Fruit fly (Drosophila melanogaster) whole organism, wandering third instar larva: ENCODE results near the gene sgg.

Experiments used
- Abd-B ChIP-seq: fragments of >200 bp; optimal IDR thresholded peaks from 2 replicates; lab custom pipeline; 2017; ENCODE audit warnings: missing biosample characterization, missing genetic modification characterization
- CG32264 ChIP-seq: fragments of 200-800 bp; sonication (Bioruptor generic); optimal IDR thresholded peaks from 2 replicates; lab custom pipeline; 2016; ENCODE audit warnings: missing biosample characterization, missing genetic modification characterization
- CG9705 ChIP-seq: fragments of 200-800 bp; sonication (Bioruptor generic); optimal IDR thresholded peaks from 2 replicates; lab custom pipeline; 2018; ENCODE audit warnings: missing biosample characterization, mild to moderate bottlenecking, missing genetic modification characterization
- CrebA ChIP-seq: fragments of 200-800 bp; sonication (Bioruptor generic); optimal IDR thresholded peaks from 2 replicates; lab custom pipeline; 2016; ENCODE audit warnings: missing biosample characterization, mild to moderate bottlenecking, missing genetic modification characterization, borderline replicate concordance
- Dfd ChIP-seq: fragments of >200 bp; optimal IDR thresholded peaks from 2 replicates; lab custom pipeline; 2017; ENCODE audit warnings: missing biosample characterization, missing genetic modification characterization
- Dif ChIP-seq: fragments of 200-275, 200-300 bp; sonication (Bioruptor generic); optimal IDR thresholded peaks from 2 replicates; lab custom pipeline; 2018; ENCODE audit warnings: missing biosample characterization, missing genetic modification characterization; ENCODE audit not compliant: partially characterized antibody
- GATAd ChIP-seq: sonication (Bioruptor generic); optimal IDR thresholded peaks from 2 replicates; lab custom pipeline; 2016; ENCODE audit warnings: missing biosample characterization, missing genetic modification characterization
- HLH106 ChIP-seq: fragments of 200-800 bp; optimal IDR thresholded peaks from 3 replicates; lab custom pipeline; 2019; ENCODE audit warnings: missing biosample characterization, mild to moderate bottlenecking, missing genetic modification characterization, moderate library complexity
- Hnf4 ChIP-seq: fragments of 200-800 bp; sonication (Bioruptor generic); optimal IDR thresholded peaks from 2 replicates; lab custom pipeline; 2016; ENCODE audit warnings: missing biosample characterization, mild to moderate bottlenecking, missing genetic modification characterization
- Hr78 ChIP-seq: fragments of >200 bp; optimal IDR thresholded peaks from 2 replicates; lab custom pipeline; 2017; ENCODE audit warnings: missing biosample characterization, missing genetic modification characterization
- Hr83 ChIP-seq: fragments of 200-300 bp; sonication (Bioruptor generic); optimal IDR thresholded peaks from 2 replicates; lab custom pipeline; 2016; ENCODE audit warnings: missing biosample characterization, mild to moderate bottlenecking, missing genetic modification characterization, moderate library complexity; ENCODE audit not compliant: poor library complexity, severe bottlenecking
- Jra ChIP-seq: sonication (Bioruptor generic); optimal IDR thresholded peaks from 2 replicates; lab custom pipeline; 2016; ENCODE audit warnings: missing biosample characterization, missing genetic modification characterization
- Mio ChIP-seq: sonication (Bioruptor generic); optimal IDR thresholded peaks from 2 replicates; lab custom pipeline; 2016; ENCODE audit warnings: missing biosample characterization, missing genetic modification characterization
- Myc ChIP-seq: fragments of >200 bp; optimal IDR thresholded peaks from 2 replicates; lab custom pipeline; 2017
- N ChIP-seq: fragments of >200 bp; optimal IDR thresholded peaks from 2 replicates; lab custom pipeline; 2018; ENCODE audit warnings: missing biosample characterization, missing external identifiers, missing genetic modification characterization
- OdsH ChIP-seq: fragments of 200-800 bp; sonication (Bioruptor generic); optimal IDR thresholded peaks from 2 replicates; lab custom pipeline; 2016; ENCODE audit warnings: missing biosample characterization, mild to moderate bottlenecking, missing genetic modification characterization
- Rel ChIP-seq, 2 experiments: fragments of 200-800 bp; sonication (Bioruptor generic) in 1 of 2; optimal IDR thresholded peaks; 2 replicates in 1 of 2; 3 replicates in 1 of 2; lab custom pipeline; 2016 to 2019; ENCODE audit warnings: mild to moderate bottlenecking in 2 of 2, missing biosample characterization in 2 of 2, missing genetic modification characterization in 2 of 2, moderate library complexity in 1 of 2
- Sp1 ChIP-seq: fragments of 200-800 bp; sonication (Bioruptor generic); optimal IDR thresholded peaks from 3 replicates; lab custom pipeline; 2019; ENCODE audit warnings: missing biosample characterization, mild to moderate bottlenecking, missing genetic modification characterization, moderate library complexity
- Vsx2 ChIP-seq: fragments of 200-300, 225-300 bp; sonication (Bioruptor generic); optimal IDR thresholded peaks from 2 replicates; lab custom pipeline; 2018; ENCODE audit warnings: missing biosample characterization, missing genetic modification characterization; ENCODE audit not compliant: partially characterized antibody
- br ChIP-seq: fragments of 200-800 bp; sonication (Bioruptor generic); optimal IDR thresholded peaks from 2 replicates; lab custom pipeline; 2016; ENCODE audit warnings: missing biosample characterization, missing genetic modification characterization
- brk ChIP-seq: fragments of 200-800 bp; sonication (Bioruptor generic); optimal IDR thresholded peaks from 2 replicates; lab custom pipeline; 2016; ENCODE audit warnings: missing biosample characterization, mild to moderate bottlenecking, missing genetic modification characterization
- dl ChIP-seq, 2 experiments: fragments of 175-275, 200-275 bp in 1 of 2; fragments of 200-275 bp in 1 of 2; sonication (Bioruptor generic); optimal IDR thresholded peaks; lab custom pipeline; 2018; ENCODE audit warnings: mild to moderate bottlenecking in 2 of 2, missing biosample characterization in 2 of 2, missing genetic modification characterization in 2 of 2, moderate library complexity in 2 of 2; ENCODE audit not compliant: partially characterized antibody in 2 of 2, insufficient read depth in 1 of 2
- dmrt93B ChIP-seq: fragments of 200-800 bp; sonication (Bioruptor generic); optimal IDR thresholded peaks from 2 replicates; lab custom pipeline; 2018; ENCODE audit warnings: missing biosample characterization, mild to moderate bottlenecking, missing genetic modification characterization
- dsf ChIP-seq: sonication (Bioruptor generic); optimal IDR thresholded peaks from 2 replicates; lab custom pipeline; 2016; ENCODE audit warnings: missing biosample characterization, missing genetic modification characterization, borderline replicate concordance
- ey ChIP-seq: fragments of 200-800 bp; sonication (Bioruptor generic); optimal IDR thresholded peaks from 2 replicates; lab custom pipeline; 2016; ENCODE audit warnings: missing biosample characterization, missing genetic modification characterization
- foxo ChIP-seq, 2 experiments: fragments of 200-800 bp; sonication (Bioruptor generic); optimal IDR thresholded peaks; 2 replicates in 1 of 2; 3 replicates in 1 of 2; lab custom pipeline; 2016 to 2017; ENCODE audit warnings: missing biosample characterization in 2 of 2, missing genetic modification characterization in 2 of 2
- fru ChIP-seq: fragments of 200-800 bp; sonication (Bioruptor generic); optimal IDR thresholded peaks from 3 replicates; lab custom pipeline; 2016; ENCODE audit warnings: missing biosample characterization, mild to moderate bottlenecking, missing genetic modification characterization
- h ChIP-seq: fragments of 200-800 bp; sonication (Bioruptor generic); optimal IDR thresholded peaks from 3 replicates; lab custom pipeline; 2016; ENCODE audit warnings: missing biosample characterization, mild to moderate bottlenecking, missing genetic modification characterization
- jim ChIP-seq: fragments of 175-275, 200-325 bp; sonication (Bioruptor generic); optimal IDR thresholded peaks from 2 replicates; lab custom pipeline; 2016; ENCODE audit warnings: missing biosample characterization, mild to moderate bottlenecking, missing genetic modification characterization
- lola ChIP-seq: fragments of >200 bp; optimal IDR thresholded peaks from 2 replicates; lab custom pipeline; 2017; ENCODE audit warnings: missing biosample characterization, missing genetic modification characterization
- pan ChIP-seq: fragments of >200 bp; optimal IDR thresholded peaks from 2 replicates; lab custom pipeline; 2017
- psq ChIP-seq: fragments of 200-800 bp; sonication (Bioruptor generic); optimal IDR thresholded peaks from 3 replicates; lab custom pipeline; 2017; ENCODE audit warnings: missing biosample characterization, mild to moderate bottlenecking, missing genetic modification characterization, moderate library complexity
- rgr ChIP-seq: fragments of 200-800 bp; sonication (Bioruptor generic); optimal IDR thresholded peaks from 3 replicates; lab custom pipeline; 2016; ENCODE audit warnings: missing biosample characterization, mild to moderate bottlenecking, missing genetic modification characterization
- sage ChIP-seq: fragments of 200-800 bp; sonication (Bioruptor generic); optimal IDR thresholded peaks from 2 replicates; lab custom pipeline; 2016; ENCODE audit warnings: missing biosample characterization, mild to moderate bottlenecking, missing genetic modification characterization
- sv ChIP-seq: fragments of 200-800 bp; sonication (Bioruptor generic); optimal IDR thresholded peaks from 3 replicates; lab custom pipeline; 2016; ENCODE audit warnings: missing biosample characterization, missing genetic modification characterization
- tai ChIP-seq: sonication (Bioruptor generic); optimal IDR thresholded peaks from 2 replicates; lab custom pipeline; 2016; ENCODE audit warnings: missing biosample characterization, missing genetic modification characterization
- usp ChIP-seq: fragments of >200 bp; optimal IDR thresholded peaks from 2 replicates; lab custom pipeline; 2017; ENCODE audit warnings: missing biosample characterization, missing genetic modification characterization
- woc ChIP-seq: sonication (Bioruptor generic); optimal IDR thresholded peaks from 2 replicates; lab custom pipeline; 2016; ENCODE audit warnings: missing biosample characterization, mild to moderate bottlenecking, missing genetic modification characterization

Gene sgg

DNA sequence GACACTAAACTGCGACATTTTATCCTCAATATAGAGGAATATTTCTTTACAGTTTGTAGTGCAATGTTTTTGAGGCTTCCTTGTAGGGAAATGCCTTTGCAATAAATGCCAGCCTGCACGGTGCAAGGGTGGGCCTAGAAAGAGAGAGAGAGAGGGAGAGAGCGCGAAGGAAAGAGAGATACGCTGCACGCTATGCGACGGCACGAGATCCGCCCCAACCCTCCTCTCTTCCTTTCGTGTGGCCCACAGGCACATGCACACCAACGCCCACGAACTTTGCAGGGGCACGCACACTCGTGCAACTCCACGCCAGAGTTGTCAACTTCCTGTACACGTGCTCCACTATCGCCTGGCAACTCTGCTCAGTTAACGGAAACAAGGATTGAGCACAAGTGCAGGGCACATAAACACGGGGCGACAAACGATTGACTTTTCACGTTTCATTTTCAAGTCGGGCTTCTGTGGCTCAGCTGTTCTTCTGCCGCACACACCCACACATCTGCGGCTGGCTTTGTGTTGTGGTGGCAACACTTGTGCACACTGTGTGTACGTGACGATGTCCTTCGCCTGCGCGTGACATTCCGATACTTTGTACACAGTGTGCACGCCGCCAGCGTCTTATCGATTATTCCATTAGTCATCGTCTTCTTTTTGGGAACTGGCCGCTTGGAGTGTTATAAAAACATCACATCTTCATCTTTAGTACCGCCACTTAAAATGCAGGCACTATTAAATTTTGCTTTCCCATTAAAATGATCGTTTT lies 2.4 kb downstream of the sgg start:
- TF ChIP-seq Dfd (no peak), fru (GFP tag; lab: Kevin White, UChicago) (peak; percentile 17), br (GFP tag; lab: Kevin White, UChicago) (no peak)

DNA sequence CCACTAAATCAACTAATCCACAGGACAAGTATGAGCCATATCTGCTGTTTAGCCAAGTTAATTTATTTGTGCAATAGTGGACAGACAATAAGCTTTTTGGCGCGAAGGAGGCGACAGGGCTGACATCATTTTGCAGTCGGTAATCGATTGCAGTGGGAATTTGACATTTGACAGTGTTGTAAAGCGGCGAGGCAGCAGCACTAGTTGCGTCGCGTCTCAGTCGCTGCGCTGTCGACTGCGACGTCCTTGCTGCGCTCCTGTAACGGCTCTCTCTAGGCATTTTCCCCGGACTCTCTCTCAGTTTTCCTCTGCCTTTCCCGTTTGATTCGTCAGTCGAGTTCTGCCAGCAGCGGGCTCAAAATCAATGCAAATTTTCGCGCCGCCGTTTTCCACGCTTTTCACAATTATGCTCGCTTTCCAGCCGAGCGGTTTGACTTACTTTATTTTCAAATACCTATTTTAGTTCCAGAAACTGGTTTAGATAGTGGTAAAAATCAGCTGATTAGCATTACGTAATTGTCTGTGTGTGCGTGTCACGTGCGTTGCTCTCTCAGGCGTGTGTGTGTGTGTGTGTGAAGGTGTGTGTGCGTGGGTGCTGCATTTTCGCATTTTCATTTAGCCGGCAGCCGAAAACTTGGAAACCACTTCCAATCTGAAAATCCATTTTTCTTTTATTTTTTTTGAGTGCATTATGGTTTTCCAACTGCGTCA lies 3.2 kb downstream of the sgg start:
- no peak for TF ChIP-seq fru (GFP tag; lab: Kevin White, UChicago)

DNA sequence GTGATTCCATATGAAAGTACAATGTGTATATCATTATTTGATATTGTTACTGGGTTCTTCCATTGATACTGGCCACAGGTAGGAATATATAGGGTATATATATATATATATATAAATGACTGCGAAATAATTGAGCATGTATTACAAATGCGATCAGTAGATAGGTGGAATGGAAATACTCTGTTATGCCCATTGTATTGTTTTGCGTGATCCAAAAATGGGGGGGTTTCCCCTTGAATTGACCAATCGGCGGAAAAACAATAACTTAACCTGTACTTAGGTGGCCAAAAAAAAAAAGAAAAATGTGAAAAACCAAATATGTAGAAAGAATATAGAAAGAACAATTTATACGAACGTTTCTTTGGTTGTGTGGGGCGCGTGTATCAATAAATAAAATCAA lies 4.2 kb downstream of the sgg start:
- TF ChIP-seq N (GFP tag; lab: Kevin White, UChicago) (no peak), Rel (GFP tag; optimal IDR thresholded peaks at IDR 0.05; lab: Kevin White, UChicago) (no peak), Rel (tag; optimal IDR thresholded peaks at IDR 0.05; lab: Kevin White, UChicago) (peak; percentile 92)
- TF ChIP-seq, all 38 proteins: peak for 1

DNA sequence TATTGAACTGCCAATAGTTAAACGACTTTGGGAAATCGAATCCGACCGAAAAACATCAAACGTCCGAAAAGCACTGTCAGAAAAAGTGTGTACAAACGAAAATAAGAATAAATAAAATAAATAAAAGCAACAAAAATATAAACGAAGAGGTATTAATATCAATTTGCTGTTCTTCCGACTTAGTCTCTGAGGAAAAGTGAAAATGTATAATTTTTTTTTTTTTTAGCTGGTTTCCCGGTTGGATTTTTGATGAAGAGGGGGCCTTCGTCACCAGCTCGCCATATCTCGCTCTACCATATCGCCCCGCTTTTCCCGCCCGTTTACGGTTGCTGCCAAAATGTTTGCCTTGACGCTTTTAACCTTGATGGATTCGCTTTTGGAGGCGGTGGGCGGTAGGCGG lies 4.9 kb downstream of the sgg start:
- no peak for TF ChIP-seq br (GFP tag; lab: Kevin White, UChicago)
- TF ChIP-seq CG32264 (GFP tag; lab: Kevin White, UChicago), result no peak
- no peak for TF ChIP-seq sage (GFP tag; lab: Kevin White, UChicago)
- TF ChIP-seq psq (GFP tag; lab: Kevin White, UChicago), result no peak
- TF ChIP-seq tai (GFP tag; lab: Kevin White, UChicago), result no peak
- TF ChIP-seq jim (GFP tag; lab: Kevin White, UChicago), result no peak
- TF ChIP-seq HLH106 (tag; lab: Kevin White, UChicago), result no peak
- TF ChIP-seq dsf (GFP tag; lab: Kevin White, UChicago), result no peak
- no peak for TF ChIP-seq Mio
- no peak for TF ChIP-seq woc (GFP tag; lab: Kevin White, UChicago)
- no peak for TF ChIP-seq CrebA (GFP tag; lab: Kevin White, UChicago)
- TF ChIP-seq Dfd, result no peak
- TF ChIP-seq Vsx2, result no peak
- no peak for TF ChIP-seq Hr83
- TF ChIP-seq GATAd (GFP tag; lab: Kevin White, UChicago), result no peak
- no peak for TF ChIP-seq Jra (GFP tag; lab: Kevin White, UChicago)
- no peak for TF ChIP-seq pan (lab: Kevin White, UChicago)
- TF ChIP-seq Hr78 (GFP tag; lab: Kevin White, UChicago), result no peak
- TF ChIP-seq brk (GFP tag; lab: Kevin White, UChicago), result no peak
- TF ChIP-seq dmrt93B (GFP tag; lab: Kevin White, UChicago), result no peak
- TF ChIP-seq sv (GFP tag; lab: Kevin White, UChicago), result peak; percentile 8
- no peak for TF ChIP-seq CG9705 (GFP tag; lab: Kevin White, UChicago)
- peak; percentile 1 for TF ChIP-seq ey
- no peak for TF ChIP-seq Sp1 (GFP tag; lab: Kevin White, UChicago)
- no peak for TF ChIP-seq Dif (GFP tag; lab: Kevin White, UChicago)
- no peak for TF ChIP-seq lola (GFP tag; lab: Kevin White, UChicago)
- no peak for TF ChIP-seq rgr (GFP tag; lab: Kevin White, UChicago)
- no peak for TF ChIP-seq usp (GFP tag; lab: Kevin White, UChicago)
- TF ChIP-seq Myc, result no peak
- peak; percentile 6 for TF ChIP-seq fru (GFP tag; lab: Kevin White, UChicago)
- no peak for TF ChIP-seq N (GFP tag; lab: Kevin White, UChicago)
- TF ChIP-seq Hnf4, result no peak
- no peak for TF ChIP-seq OdsH (GFP tag; lab: Kevin White, UChicago)
- peak; percentile 18 for TF ChIP-seq h
- no peak for TF ChIP-seq Rel (GFP tag; optimal IDR thresholded peaks at IDR 0.05; lab: Kevin White, UChicago)
- TF ChIP-seq Rel (tag; optimal IDR thresholded peaks at IDR 0.05; lab: Kevin White, UChicago), result no peak
- TF ChIP-seq Abd-B (GFP tag; lab: Kevin White, UChicago), result no peak
- TF ChIP-seq dl (GFP tag; optimal IDR thresholded peaks at IDR 0.05; lab: Kevin White, UChicago; ENCODE audit: insufficient read depth in 1 of 2, partially characterized antibody in 2 of 2), result no peak
- TF ChIP-seq foxo (GFP tag; optimal IDR thresholded peaks at IDR 0.05; lab: Kevin White, UChicago), result peak in 1 of 2 experiments; percentile 8
- TF ChIP-seq, all 38 proteins: peak for 5
